Fruit fly (Drosophila melanogaster) whole organism, embryonic: ENCODE measurements around the gene CG31121.

Source experiments
- CG4707 ChIP-seq: fragments of 200-800 bp; sonication (Bioruptor generic); optimal IDR thresholded peaks from 2 replicates; lab custom pipeline; 2018; ENCODE audit warnings: missing biosample characterization, mild to moderate bottlenecking, missing genetic modification characterization, moderate library complexity
- CG6854 ChIP-seq: fragments of 200-800 bp; sonication (Bioruptor generic); optimal IDR thresholded peaks from 3 replicates; lab custom pipeline; 2017; ENCODE audit warnings: missing biosample characterization, mild to moderate bottlenecking, missing genetic modification characterization
- CG7745 ChIP-seq: fragments of 200-800 bp; sonication (Bioruptor generic); optimal IDR thresholded peaks from 2 replicates; lab custom pipeline; 2018; ENCODE audit warnings: missing biosample characterization, mild to moderate bottlenecking, missing genetic modification characterization, moderate library complexity
- Dll ChIP-seq: fragments of 200-800 bp; sonication (Bioruptor generic); IDR thresholded peaks from 4 replicates; pipeline ENCODE4 v1.3.6; 2022; ENCODE audit warnings: missing biosample characterization, missing genetic modification characterization; ENCODE audit not compliant: partially characterized antibody

- TF ChIP-seq Dll (GFP tag; lab: Robert Waterston, UW), result no peak
- no peak for TF ChIP-seq CG6854
- TF ChIP-seq CG7745 (tag; lab: Kevin White, UChicago), result no peak
- TF ChIP-seq CG4707 (GFP tag; lab: Kevin White, UChicago), result no peak
Measured at dm6 chr3R:24857459-24857858, 36.9 kb downstream of the CG31121 start, which contains the start of gene CAH4.
